Fruit fly (Drosophila melanogaster) whole organism, adult: ENCODE measurements around the gene Tre1.

ENCODE experiments used
- CG11617 ChIP-seq: fragments of 200-800 bp; sonication (Bioruptor generic); optimal IDR thresholded peaks from 2 replicates; lab custom pipeline; 2017; ENCODE audit warnings: mild to moderate bottlenecking, missing biosample characterization, missing genetic modification reagents, missing genetic modification characterization
- CG12768 ChIP-seq: fragments of 200-800 bp; sonication (Bioruptor generic); optimal IDR thresholded peaks from 2 replicates; lab custom pipeline; 2017; ENCODE audit warnings: missing biosample characterization, missing genetic modification characterization, mild to moderate bottlenecking, moderate library complexity, missing genetic modification reagents
- CG14711 ChIP-seq: fragments of 200-800 bp; sonication (Bioruptor generic); optimal IDR thresholded peaks from 2 replicates; lab custom pipeline; 2018; ENCODE audit warnings: missing biosample characterization, mild to moderate bottlenecking, missing genetic modification characterization, moderate library complexity
- CG1620 ChIP-seq: fragments of 200-800 bp; sonication (Bioruptor generic); optimal IDR thresholded peaks from 2 replicates; lab custom pipeline; 2016; ENCODE audit warnings: missing biosample characterization, missing genetic modification characterization
- CG33017 ChIP-seq: fragments of 200-800 bp; sonication (Bioruptor generic); optimal IDR thresholded peaks from 2 replicates; lab custom pipeline; 2018; ENCODE audit warnings: missing biosample characterization, mild to moderate bottlenecking, missing genetic modification characterization, moderate library complexity
- CG5204 ChIP-seq: fragments of 200-800 bp; sonication (Bioruptor generic); optimal IDR thresholded peaks from 2 replicates; lab custom pipeline; 2016; ENCODE audit warnings: missing biosample characterization, missing genetic modification characterization
- CG7045 ChIP-seq: fragments of 200-800 bp; sonication (Bioruptor generic); optimal IDR thresholded peaks from 2 replicates; lab custom pipeline; 2017; ENCODE audit warnings: missing biosample characterization, mild to moderate bottlenecking, missing genetic modification characterization
- CG7101 ChIP-seq: fragments of 200-800 bp; sonication (Bioruptor generic); optimal IDR thresholded peaks from 2 replicates; lab custom pipeline; 2018; ENCODE audit warnings: missing biosample characterization, mild to moderate bottlenecking, missing genetic modification characterization, moderate library complexity
- Clk ChIP-seq: fragments of 200-800 bp; sonication (Bioruptor generic); optimal IDR thresholded peaks from 2 replicates; lab custom pipeline; 2017; ENCODE audit warnings: missing biosample characterization, missing genetic modification characterization
- Crg-1 ChIP-seq: fragments of 200-800 bp; sonication (Bioruptor generic); optimal IDR thresholded peaks from 2 replicates; lab custom pipeline; 2016; ENCODE audit warnings: missing biosample characterization, missing genetic modification characterization
- Hr96 ChIP-seq: fragments of 200-800 bp; sonication (Bioruptor generic); optimal IDR thresholded peaks from 2 replicates; lab custom pipeline; 2016; ENCODE audit warnings: missing biosample characterization, missing genetic modification characterization
- Mnt ChIP-seq: fragments of 200-800 bp; sonication (Bioruptor generic); optimal IDR thresholded peaks from 2 replicates; lab custom pipeline; 2016; ENCODE audit warnings: missing biosample characterization, mild to moderate bottlenecking, missing genetic modification characterization
- bab1 ChIP-seq: fragments of 200-800 bp; sonication (Bioruptor generic); optimal IDR thresholded peaks from 3 replicates; lab custom pipeline; 2019; ENCODE audit warnings: missing biosample characterization, mild to moderate bottlenecking, missing genetic modification characterization, moderate library complexity
- cic ChIP-seq: fragments of 200-800 bp; sonication (Bioruptor generic); optimal IDR thresholded peaks from 2 replicates; lab custom pipeline; 2017; ENCODE audit warnings: missing biosample characterization, mild to moderate bottlenecking, missing genetic modification characterization, moderate library complexity
- cnc ChIP-seq, 2 experiments: fragments of >200 bp; optimal IDR thresholded peaks; 2 replicates each; lab custom pipeline; 2017
- kay ChIP-seq: fragments of 200-800 bp; sonication (Bioruptor generic); peaks from one replicate; lab custom pipeline; 2016; ENCODE audit warnings: missing biosample characterization, missing genetic modification characterization, borderline replicate concordance
- ovo ChIP-seq: fragments of 200-800 bp; sonication (Bioruptor generic); optimal IDR thresholded peaks from 2 replicates; lab custom pipeline; 2016; ENCODE audit warnings: missing biosample characterization, missing genetic modification characterization
- pad ChIP-seq: fragments of 200-800 bp; sonication (Bioruptor generic); optimal IDR thresholded peaks from 3 replicates; lab custom pipeline; 2017; ENCODE audit warnings: missing biosample characterization, missing genetic modification characterization, mild to moderate bottlenecking, moderate library complexity, missing genetic modification reagents
- tj ChIP-seq: fragments of 200-800 bp; sonication (Bioruptor generic); optimal IDR thresholded peaks from 3 replicates; lab custom pipeline; 2017; ENCODE audit warnings: missing biosample characterization, mild to moderate bottlenecking, missing genetic modification characterization, moderate library complexity
- toe ChIP-seq: fragments of 200-800 bp; sonication (Bioruptor generic); optimal IDR thresholded peaks from 2 replicates; lab custom pipeline; 2016; ENCODE audit warnings: missing biosample characterization, missing genetic modification characterization

Tre1 gene

DNA sequence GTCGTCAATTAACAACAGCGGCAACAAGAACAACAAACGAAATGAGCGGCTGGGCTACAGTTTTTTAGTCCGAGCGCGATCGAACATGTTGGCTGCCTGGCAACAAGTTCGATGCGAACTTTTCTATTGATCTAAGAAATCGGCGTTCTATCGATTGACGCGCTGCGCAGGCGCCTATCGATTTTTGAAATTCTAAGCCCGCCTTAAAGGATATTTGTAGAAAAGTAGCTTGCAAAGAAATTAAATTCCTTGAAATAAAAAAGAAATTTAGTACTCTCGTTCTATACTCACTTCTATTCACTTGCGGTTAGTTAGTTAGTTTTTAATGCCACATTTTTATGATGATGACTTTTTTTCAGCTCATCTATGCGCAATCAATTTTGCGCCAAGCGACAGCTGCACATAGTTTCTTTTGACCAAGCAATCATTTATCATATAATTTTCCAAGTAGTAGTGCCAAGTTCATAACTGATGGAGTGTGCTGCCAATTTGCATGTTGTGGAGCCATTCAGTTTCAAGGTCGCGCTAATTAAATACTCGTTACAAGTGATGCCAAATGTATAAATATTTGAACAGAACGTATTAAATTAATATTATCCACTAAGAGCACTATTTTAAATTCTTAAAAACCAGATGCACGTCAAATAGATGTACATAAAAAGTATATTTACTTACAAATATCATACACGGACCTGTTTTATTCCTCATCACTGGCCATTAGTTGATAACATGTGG, at the start of gene Tre1, which contains the start of gene Gr5a:
Tre1 (minus strand) TSS at position 45 of the 735 bp plus-strand sequence.
Gr5a (plus strand) TSS at position 685 of the 735 bp plus-strand sequence.
- TF ChIP-seq CG14711 (tag; lab: Kevin White, UChicago), result no peak
- no peak for TF ChIP-seq ovo (GFP tag; lab: Kevin White, UChicago)
- TF ChIP-seq kay (GFP tag; lab: Kevin White, UChicago), result no peak
- no peak for TF ChIP-seq CG1620 (GFP tag; lab: Kevin White, UChicago)
- no peak for TF ChIP-seq Mnt (GFP tag; lab: Kevin White, UChicago)
- no peak for TF ChIP-seq cic (GFP tag; lab: Kevin White, UChicago)
- no peak for TF ChIP-seq toe

DNA sequence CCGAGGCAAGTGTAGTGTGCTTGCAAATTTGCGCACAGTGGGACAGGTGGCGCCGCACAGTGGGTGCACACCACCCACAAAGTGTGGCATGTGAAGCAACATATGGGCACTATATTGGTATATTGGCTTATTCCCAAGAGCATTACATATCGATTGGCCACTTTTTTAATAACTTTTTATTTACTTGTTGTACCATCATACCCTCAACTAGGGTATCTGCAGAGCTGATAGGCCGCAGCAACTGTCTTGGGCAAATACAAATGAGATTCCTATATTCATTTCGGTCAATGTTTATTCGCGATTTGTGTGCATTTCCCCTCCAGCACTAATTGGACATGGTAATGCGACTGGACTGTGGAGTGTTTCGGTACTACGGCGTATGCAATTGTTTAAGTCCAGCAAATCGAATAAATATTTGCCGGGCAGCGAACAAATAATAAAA, 45.0 kb upstream of the Tre1 start:
- no peak for TF ChIP-seq CG1620 (GFP tag; lab: Kevin White, UChicago)
- no peak for TF ChIP-seq cnc (optimal IDR thresholded peaks at IDR 0.05; lab: Kevin White, UChicago)
- TF ChIP-seq tj (GFP tag; lab: Kevin White, UChicago), result no peak
- TF ChIP-seq CG11617 (GFP tag; lab: Kevin White, UChicago), result no peak
- peak; percentile 18 for TF ChIP-seq CG14711 (tag; lab: Kevin White, UChicago)
- TF ChIP-seq toe, result no peak
- no peak for TF ChIP-seq Hr96 (GFP tag; lab: Kevin White, UChicago)
- TF ChIP-seq pad (GFP tag; lab: Kevin White, UChicago), result peak; percentile 59
- peak; percentile 32 for TF ChIP-seq CG7045 (GFP tag; lab: Kevin White, UChicago)
- TF ChIP-seq kay (GFP tag; lab: Kevin White, UChicago), result no peak
- TF ChIP-seq ovo (GFP tag; lab: Kevin White, UChicago), result no peak
- no peak for TF ChIP-seq CG12768 (GFP tag; lab: Kevin White, UChicago)
- peak; percentile 6 for TF ChIP-seq bab1 (GFP tag; lab: Kevin White, UChicago)
- TF ChIP-seq CG7101 (tag; lab: Kevin White, UChicago), result peak; percentile 31
- TF ChIP-seq CG5204, result no peak
- TF ChIP-seq cic (GFP tag; lab: Kevin White, UChicago), result no peak
- no peak for TF ChIP-seq Crg-1 (GFP tag; lab: Kevin White, UChicago)
- no peak for TF ChIP-seq CG33017 (tag; lab: Kevin White, UChicago)

DNA sequence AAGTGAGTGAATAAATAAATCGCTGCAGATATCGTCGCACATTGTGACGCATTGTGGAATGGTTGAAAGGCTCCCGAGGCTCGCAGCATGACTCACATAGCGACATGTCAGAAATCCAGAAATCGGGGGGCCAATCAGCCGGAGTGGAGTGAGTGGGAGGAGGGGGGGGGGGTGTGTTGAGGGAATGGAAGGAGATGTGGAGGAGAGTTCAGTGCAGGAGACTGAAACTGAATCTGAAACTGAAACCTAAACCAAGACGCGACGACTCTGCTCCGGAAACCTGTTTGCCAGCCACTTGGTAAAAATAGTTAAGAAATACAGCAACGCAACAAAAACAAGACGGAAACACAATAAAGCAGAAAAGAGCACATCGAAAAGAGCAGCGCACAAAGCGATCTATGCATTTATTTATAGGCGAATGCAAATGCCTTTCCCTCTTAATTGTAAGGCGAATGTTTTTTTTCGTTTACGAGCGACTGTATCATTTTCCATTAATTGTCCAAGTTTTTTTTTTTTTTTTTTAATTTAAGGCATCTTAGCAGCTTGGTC, 44.4 kb upstream of the Tre1 start:
- TF ChIP-seq Mnt (GFP tag; lab: Kevin White, UChicago) (no peak), Clk (GFP tag; lab: Kevin White, UChicago) (no peak), bab1 (GFP tag; lab: Kevin White, UChicago) (no peak), ovo (GFP tag; lab: Kevin White, UChicago) (no peak), CG5204 (no peak), tj (GFP tag; lab: Kevin White, UChicago) (no peak), CG7101 (tag; lab: Kevin White, UChicago) (no peak), cic (GFP tag; lab: Kevin White, UChicago) (no peak), Crg-1 (GFP tag; lab: Kevin White, UChicago) (no peak), pad (GFP tag; lab: Kevin White, UChicago) (no peak), CG11617 (GFP tag; lab: Kevin White, UChicago) (no peak), CG1620 (GFP tag; lab: Kevin White, UChicago) (no peak)

DNA sequence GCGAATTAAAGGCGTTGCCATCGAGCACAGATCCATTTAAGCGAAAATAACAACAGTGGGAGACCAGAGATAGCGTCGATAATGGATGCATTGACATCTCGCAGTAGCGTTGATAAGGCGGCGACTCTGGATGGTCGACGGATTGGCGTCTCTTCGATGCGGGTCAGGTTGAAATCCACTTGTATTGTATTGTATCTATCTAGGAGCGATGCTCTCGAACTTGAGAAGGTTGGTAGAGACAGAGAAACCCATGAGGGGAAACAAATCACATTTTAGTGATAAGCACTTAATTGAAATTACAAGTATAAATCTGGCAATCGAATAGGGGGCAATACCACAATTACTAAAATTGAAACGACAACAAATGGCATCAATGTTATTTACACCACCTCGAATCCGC, 43.8 kb upstream of the Tre1 start:
- TF ChIP-seq toe, result no peak
- no peak for TF ChIP-seq CG11617 (GFP tag; lab: Kevin White, UChicago)
- no peak for TF ChIP-seq tj (GFP tag; lab: Kevin White, UChicago)
- no peak for TF ChIP-seq Mnt (GFP tag; lab: Kevin White, UChicago)
- no peak for TF ChIP-seq Clk (GFP tag; lab: Kevin White, UChicago)
- TF ChIP-seq kay (GFP tag; lab: Kevin White, UChicago), result no peak
- no peak for TF ChIP-seq CG12768 (GFP tag; lab: Kevin White, UChicago)
- TF ChIP-seq CG1620 (GFP tag; lab: Kevin White, UChicago), result no peak
- no peak for TF ChIP-seq ovo (GFP tag; lab: Kevin White, UChicago)
- TF ChIP-seq cic (GFP tag; lab: Kevin White, UChicago), result no peak

DNA sequence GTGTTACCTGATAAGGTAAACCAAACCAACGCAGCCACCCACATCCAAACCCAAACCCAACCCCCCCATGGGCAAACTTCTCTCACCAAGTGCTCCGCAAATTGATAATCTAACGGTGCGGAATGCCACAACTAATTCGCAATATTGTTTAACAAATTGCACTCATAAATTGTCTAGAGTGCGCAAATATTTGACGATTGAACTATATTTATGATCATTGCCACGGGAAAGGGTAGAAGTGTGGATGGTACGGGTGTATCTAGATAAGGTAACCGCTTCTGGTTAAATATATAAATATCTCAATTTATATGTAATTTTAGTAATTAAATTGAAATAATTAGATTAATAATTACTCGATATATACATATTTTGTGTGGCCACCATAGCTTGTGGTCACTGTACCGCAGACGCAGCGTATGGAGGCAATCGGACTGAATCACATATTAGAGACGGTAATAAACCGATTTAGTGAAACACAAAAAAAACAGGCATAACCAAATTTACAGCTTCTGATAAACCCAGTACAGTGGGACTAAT, 38.8 kb upstream of the Tre1 start:
- peak; percentile 68 for TF ChIP-seq ovo (GFP tag; lab: Kevin White, UChicago)
- TF ChIP-seq CG7045 (GFP tag; lab: Kevin White, UChicago), result peak; percentile 84
- TF ChIP-seq Mnt (GFP tag; lab: Kevin White, UChicago), result peak; percentile 69
- TF ChIP-seq CG33017 (tag; lab: Kevin White, UChicago), result peak; percentile 90
- TF ChIP-seq CG5204, result peak; percentile 59
- peak; percentile 91 for TF ChIP-seq CG12768 (GFP tag; lab: Kevin White, UChicago)
- TF ChIP-seq CG11617 (GFP tag; lab: Kevin White, UChicago), result peak; percentile 87
- peak; percentile 70 for TF ChIP-seq Clk (GFP tag; lab: Kevin White, UChicago)
- no peak for TF ChIP-seq cnc (optimal IDR thresholded peaks at IDR 0.05; lab: Kevin White, UChicago)
- TF ChIP-seq pad (GFP tag; lab: Kevin White, UChicago), result peak; percentile 77
- TF ChIP-seq CG7101 (tag; lab: Kevin White, UChicago), result peak; percentile 95
- TF ChIP-seq toe, result peak; percentile 52
- peak; percentile 8 for TF ChIP-seq CG1620 (GFP tag; lab: Kevin White, UChicago)
- TF ChIP-seq tj (GFP tag; lab: Kevin White, UChicago), result peak; percentile 62
- peak; percentile 89 for TF ChIP-seq CG14711 (tag; lab: Kevin White, UChicago)
- TF ChIP-seq Hr96 (GFP tag; lab: Kevin White, UChicago), result peak; percentile 45
- TF ChIP-seq Crg-1 (GFP tag; lab: Kevin White, UChicago), result peak; percentile 41
- peak; percentile 25 for TF ChIP-seq bab1 (GFP tag; lab: Kevin White, UChicago)
- peak; percentile 64 for TF ChIP-seq kay (GFP tag; lab: Kevin White, UChicago)
- peak; percentile 10 for TF ChIP-seq cic (GFP tag; lab: Kevin White, UChicago)
